Worm (Caenorhabditis elegans) whole organism, L4 larva: ENCODE data around the gene ZK177.3.

Experiments used
- Y5F2A.4 ChIP-seq: fragments of 200-800 bp; sonication (Bioruptor generic); optimal IDR thresholded peaks from 2 replicates; lab custom pipeline; 2018; ENCODE audit warnings: mild to moderate bottlenecking, missing genetic modification characterization, missing compliant biosample characterization
- ZK337.2 ChIP-seq: fragments of 200-800 bp; sonication (Bioruptor generic); IDR thresholded peaks from 2 replicates; pipeline ENCODE4 v1.3.6; 2022; ENCODE audit warnings: missing genetic modification reagents, missing genetic modification characterization, missing compliant biosample characterization
- ama-1 ChIP-seq: fragments of 150-350 bp; optimal IDR thresholded peaks from 2 replicates; lab custom pipeline; 2014; ENCODE audit warnings: inconsistent platforms, mixed read lengths
- dmd-9 ChIP-seq: fragments of 200-800 bp; sonication (Bioruptor generic); IDR thresholded peaks from 2 replicates; pipeline ENCODE4 v1.3.6; 2022; ENCODE audit warnings: missing genetic modification reagents, missing genetic modification characterization, missing compliant biosample characterization
- fos-1 ChIP-seq: fragments of 150-350 bp; optimal IDR thresholded peaks from 2 replicates; lab custom pipeline; 2014; ENCODE audit warnings: missing biosample characterization, missing genetic modification characterization
- lir-3 ChIP-seq: sonication (generic microtip); optimal IDR thresholded peaks from 2 replicates; lab custom pipeline; 2016; ENCODE audit warnings: mild to moderate bottlenecking, missing genetic modification characterization, missing compliant biosample characterization
- nhr-28 ChIP-seq: fragments of 150-350 bp; optimal IDR thresholded peaks from 2 replicates; lab custom pipeline; 2014; ENCODE audit warnings: missing biosample characterization, missing genetic modification characterization
- nhr-77 ChIP-seq: fragments of 150-350 bp; optimal IDR thresholded peaks from 2 replicates; lab custom pipeline; 2014; ENCODE audit warnings: missing biosample characterization, missing genetic modification characterization
- unc-62 ChIP-seq, 3 experiments: fragments of 150-350 bp in 1 of 3; sonication (generic microtip); optimal IDR thresholded peaks in 2 of 3; peaks in 1 of 3; 1 replicate in 1 of 3; 2 replicates in 2 of 3; lab custom pipeline; 2014 to 2017; ENCODE audit warnings: missing biosample characterization in 3 of 3, missing genetic modification characterization in 3 of 3, missing genetic modification reagents in 3 of 3, missing genotype in 1 of 3
- zag-1 ChIP-seq: fragments of 150-350 bp; optimal IDR thresholded peaks from 2 replicates; lab custom pipeline; 2014; ENCODE audit warnings: missing biosample characterization, missing genetic modification characterization
- zfp-3 ChIP-seq: fragments of 200-800 bp; sonication (Bioruptor generic); conservative IDR thresholded peaks from 2 replicates; pipeline ENCODE4 v1.3.6; 2022; ENCODE audit warnings: missing genetic modification reagents, missing genetic modification characterization, missing compliant biosample characterization

DNA sequence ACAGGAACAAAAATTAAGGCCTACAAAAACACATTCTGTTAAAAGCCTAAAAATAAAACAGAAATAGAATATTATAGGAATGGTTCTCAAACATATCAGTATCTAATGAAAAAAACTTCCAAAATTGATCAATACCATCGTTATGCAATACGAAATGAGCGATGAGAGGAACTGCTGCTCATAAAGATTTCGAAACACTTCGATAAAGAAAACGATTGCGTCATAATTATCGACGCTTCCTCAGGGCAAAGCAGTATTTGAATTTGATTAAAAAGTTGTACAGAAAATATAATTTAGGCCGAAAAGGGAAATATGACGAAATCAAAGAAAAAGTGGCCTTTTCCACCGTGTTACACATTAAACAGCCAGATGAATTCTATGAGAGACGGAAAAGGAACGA is 2.4 kb downstream of the ZK177.3 start:
- TF ChIP-seq Y5F2A.4 (GFP tag; lab: Kevin White, UChicago) (no peak), ama-1 (lab: Kevin White, UChicago) (no peak), nhr-77 (no peak), dmd-9 (GFP tag; lab: Robert Waterston, UW) (no peak), fos-1 (no peak), nhr-28 (tag; lab: Kevin White, UChicago) (no peak), zag-1 (no peak), lir-3 (no peak), ZK337.2 (GFP tag; lab: Robert Waterston, UW) (no peak), zfp-3 (no peak), unc-62 (GFP tag; optimal IDR thresholded peaks at IDR 0.05 in 1 of 2; lab: Kevin White, UChicago) (no peak), unc-62 (tag; optimal IDR thresholded peaks at IDR 0.05; lab: Kevin White, UChicago) (no peak)
